Fruit fly (Drosophila melanogaster) S2 (cell line): Measurements from ENCODE around the gene CG13950.

Experiments
- CG8478 ChIP-seq: fragments of >200 bp; optimal IDR thresholded peaks from 2 replicates; lab custom pipeline; 2018
- CTCF ChIP-seq, 2 experiments: fragments of >200 bp; optimal IDR thresholded peaks; 2 replicates each; lab custom pipeline; 2018

DNA sequence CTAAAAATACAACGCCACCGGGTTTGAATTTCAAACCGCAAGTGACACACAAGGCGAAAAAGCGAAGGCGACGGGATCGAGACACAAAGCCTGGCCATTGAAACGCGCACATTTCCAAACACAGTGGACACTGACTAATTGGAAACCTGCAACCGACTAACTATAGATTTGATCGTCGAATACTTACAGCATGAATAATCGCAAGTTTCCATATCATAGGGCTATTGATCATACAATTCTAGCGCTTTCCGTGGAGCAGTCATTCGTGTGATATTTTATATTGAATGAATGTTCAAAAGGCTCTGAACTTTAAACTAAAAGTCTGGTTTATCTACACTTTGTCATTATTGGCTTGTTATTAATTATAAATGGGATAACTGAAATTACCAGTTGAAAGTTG is 16.7 kb upstream of the CG13950 start:
- TF ChIP-seq CG8478 (no peak), CTCF (optimal IDR thresholded peaks at IDR 0.05; lab: Kevin White, UChicago) (no peak)
